Worm (Caenorhabditis elegans) whole organism, L2 larva: ENCODE measurements around the gene lips-11.

Source experiments
- F13H6.1 ChIP-seq: sonication (generic microtip); optimal IDR thresholded peaks from 2 replicates; lab custom pipeline; 2016; ENCODE audit warnings: missing genetic modification characterization, missing compliant biosample characterization
- R02D3.7 ChIP-seq: fragments of 150-350 bp; optimal IDR thresholded peaks from 2 replicates; lab custom pipeline; 2014; ENCODE audit warnings: missing biosample characterization, missing genetic modification characterization
- Y55F3AM.14 ChIP-seq: fragments of 200-800 bp; sonication (Bioruptor generic); optimal IDR thresholded peaks from 2 replicates; lab custom pipeline; 2018; ENCODE audit warnings: mild to moderate bottlenecking, missing genetic modification characterization, missing compliant biosample characterization
- ama-1 ChIP-seq: fragments of 150-350 bp; optimal IDR thresholded peaks from 2 replicates; lab custom pipeline; 2018; ENCODE audit warnings: inconsistent platforms
- blmp-1 ChIP-seq: sonication (generic microtip); optimal IDR thresholded peaks from 2 replicates; lab custom pipeline; 2017; ENCODE audit warnings: missing genetic modification characterization, mild to moderate bottlenecking, missing compliant biosample characterization, antibody characterized with exemption, moderate library complexity; ENCODE audit not compliant: insufficient read depth
- crh-2 ChIP-seq: sonication (generic microtip); optimal IDR thresholded peaks from 2 replicates; lab custom pipeline; 2017; ENCODE audit warnings: missing biosample characterization, missing genetic modification characterization
- egl-27 ChIP-seq: sonication (generic microtip); optimal IDR thresholded peaks from 3 replicates; lab custom pipeline; 2017; ENCODE audit warnings: missing biosample characterization, missing genetic modification reagents, missing genetic modification characterization
- elt-1 ChIP-seq: fragments of 150-350 bp; optimal IDR thresholded peaks from 2 replicates; lab custom pipeline; 2014; ENCODE audit warnings: missing biosample characterization, missing genetic modification characterization
- gmeb-1 ChIP-seq: fragments of 150-350 bp; optimal IDR thresholded peaks from 2 replicates; lab custom pipeline; 2014; ENCODE audit warnings: missing biosample characterization, missing genetic modification characterization
- lin-11 ChIP-seq: fragments of 150-350 bp; sonication (generic microtip); optimal IDR thresholded peaks from 2 replicates; lab custom pipeline; 2014; ENCODE audit warnings: missing biosample characterization, missing genetic modification characterization, inconsistent platforms, mixed read lengths
- lin-13 ChIP-seq: fragments of 150-350 bp; optimal IDR thresholded peaks from 2 replicates; lab custom pipeline; 2014; ENCODE audit warnings: missing biosample characterization, missing genetic modification reagents, missing genetic modification characterization
- lin-39 ChIP-seq: fragments of 150-350 bp; optimal IDR thresholded peaks from 2 replicates; lab custom pipeline; 2014; ENCODE audit warnings: missing biosample characterization, missing genetic modification reagents, missing genetic modification characterization
- lsy-2 ChIP-seq, 2 experiments: fragments of 150-350 bp in 1 of 2; sonication (generic microtip) in 1 of 2; optimal IDR thresholded peaks; 2 replicates each; lab custom pipeline; 2014 to 2017; ENCODE audit warnings: missing biosample characterization in 2 of 2, missing genetic modification characterization in 2 of 2
- mab-5 ChIP-seq: fragments of 150-350 bp; optimal IDR thresholded peaks from 2 replicates; lab custom pipeline; 2014; ENCODE audit warnings: missing biosample characterization, missing genetic modification characterization
- mbf-1 ChIP-seq: sonication (generic microtip); optimal IDR thresholded peaks from 2 replicates; lab custom pipeline; 2017; ENCODE audit warnings: missing biosample characterization, missing genetic modification characterization
- nhr-10 ChIP-seq: sonication (generic microtip); optimal IDR thresholded peaks from 2 replicates; lab custom pipeline; 2017; ENCODE audit warnings: missing biosample characterization, missing genetic modification characterization
- nhr-12 ChIP-seq: fragments of 150-350 bp; optimal IDR thresholded peaks from 2 replicates; lab custom pipeline; 2014; ENCODE audit warnings: missing biosample characterization, missing genetic modification characterization
- nhr-129 ChIP-seq: fragments of 150-350 bp; optimal IDR thresholded peaks from 2 replicates; lab custom pipeline; 2014; ENCODE audit warnings: missing biosample characterization, missing genetic modification characterization
- nhr-21 ChIP-seq: fragments of 150-350 bp; optimal IDR thresholded peaks from 2 replicates; lab custom pipeline; 2014; ENCODE audit warnings: missing biosample characterization, missing genetic modification characterization
- nhr-237 ChIP-seq: fragments of 150-350 bp; optimal IDR thresholded peaks from 2 replicates; lab custom pipeline; 2014; ENCODE audit warnings: missing biosample characterization, missing genetic modification characterization
- nhr-25 ChIP-seq: fragments of 150-350 bp; sonication (generic microtip); optimal IDR thresholded peaks from 3 replicates; lab custom pipeline; 2014; ENCODE audit warnings: missing biosample characterization, missing genetic modification characterization
- nhr-6 ChIP-seq: fragments of 150-350 bp; optimal IDR thresholded peaks from 2 replicates; lab custom pipeline; 2014; ENCODE audit warnings: missing biosample characterization, missing genetic modification characterization
- nhr-77 ChIP-seq: fragments of 150-350 bp; optimal IDR thresholded peaks from 2 replicates; lab custom pipeline; 2014; ENCODE audit warnings: missing biosample characterization, missing genetic modification characterization
- sem-4 ChIP-seq: fragments of 150-350 bp; optimal IDR thresholded peaks from 2 replicates; lab custom pipeline; 2014; ENCODE audit warnings: missing biosample characterization, missing genetic modification reagents, missing genetic modification characterization
- skn-1 ChIP-seq: sonication (generic microtip); optimal IDR thresholded peaks from 2 replicates; lab custom pipeline; 2017; ENCODE audit warnings: missing biosample characterization, missing genetic modification characterization
- sma-9 ChIP-seq, 2 experiments: fragments of 150-350 bp in 1 of 2; sonication (generic microtip) in 1 of 2; optimal IDR thresholded peaks; 2 replicates each; lab custom pipeline; 2014 to 2016; ENCODE audit warnings: missing genetic modification characterization in 2 of 2, mild to moderate bottlenecking in 1 of 2, missing biosample characterization in 1 of 2, missing compliant biosample characterization in 1 of 2, missing genetic modification reagents in 1 of 2, moderate library complexity in 1 of 2
- unc-39 ChIP-seq: fragments of 150-350 bp; optimal IDR thresholded peaks from 2 replicates; lab custom pipeline; 2014; ENCODE audit warnings: missing biosample characterization, missing genetic modification characterization
- unc-55 ChIP-seq: fragments of 150-350 bp; sonication (generic microtip); optimal IDR thresholded peaks from 3 replicates; lab custom pipeline; 2014; ENCODE audit warnings: missing biosample characterization, missing genetic modification reagents, missing genetic modification characterization
- unc-62 ChIP-seq: fragments of 150-350 bp; optimal IDR thresholded peaks from 2 replicates; lab custom pipeline; 2014; ENCODE audit warnings: missing biosample characterization, missing genetic modification reagents, missing genetic modification characterization
- zag-1 ChIP-seq: fragments of 150-350 bp; optimal IDR thresholded peaks from 2 replicates; lab custom pipeline; 2014; ENCODE audit warnings: missing biosample characterization, missing genetic modification characterization
- ztf-1 ChIP-seq: fragments of 200-800 bp; sonication (Bioruptor generic); conservative IDR thresholded peaks from 2 replicates; pipeline ENCODE4 v1.3.6; 2022; ENCODE audit warnings: missing genetic modification characterization, missing compliant biosample characterization
- ztf-11 ChIP-seq: sonication (generic microtip); optimal IDR thresholded peaks from 2 replicates; lab custom pipeline; 2017; ENCODE audit warnings: missing biosample characterization, missing genetic modification characterization
- ztf-4 ChIP-seq: fragments of 150-350 bp; optimal IDR thresholded peaks from 2 replicates; lab custom pipeline; 2014; ENCODE audit warnings: missing biosample characterization, missing genetic modification characterization

The lips-11 gene

DNA sequence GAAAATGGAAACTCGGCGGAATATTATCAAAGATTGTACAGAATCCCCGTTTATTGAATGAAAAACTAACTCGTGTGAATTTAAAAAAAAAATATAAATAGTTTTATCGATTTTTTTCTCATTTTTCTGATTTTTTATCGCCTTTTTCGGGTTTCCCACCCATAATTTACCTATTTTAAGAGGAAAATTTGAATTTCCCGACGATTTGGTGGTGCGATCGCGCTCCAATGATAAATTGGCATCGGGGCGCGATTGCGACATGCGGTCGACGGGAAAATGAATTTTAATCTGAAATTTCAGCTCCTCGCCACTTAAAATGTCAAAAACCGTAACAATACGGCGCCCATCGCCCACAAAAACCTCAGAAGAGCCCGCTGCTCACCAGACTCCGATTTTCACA, 16.9 kb upstream of the lips-11 start, which contains the start of gene taf-6.1:
taf-6.1 (plus strand) TSS at position 301 of the 400 bp plus-strand sequence.
- TF ChIP-seq nhr-237 (tag; lab: Kevin White, UChicago) (no peak), nhr-21 (no peak), lin-39 (tag; lab: Kevin White, UChicago) (no peak), sma-9 (GFP tag; optimal IDR thresholded peaks at IDR 0.05; lab: Kevin White, UChicago) (no peak), sma-9 (tag; optimal IDR thresholded peaks at IDR 0.05; lab: Kevin White, UChicago) (no peak), mab-5 (tag; lab: Kevin White, UChicago) (no peak), lsy-2 (tag; optimal IDR thresholded peaks at IDR 0.05; lab: Kevin White, UChicago) (no peak), sem-4 (tag; lab: Kevin White, UChicago) (no peak), crh-2 (tag; lab: Kevin White, UChicago) (no peak), unc-55 (GFP tag; lab: Kevin White, UChicago) (no peak), unc-62 (GFP tag; lab: Kevin White, UChicago) (no peak), nhr-25 (tag; lab: Kevin White, UChicago) (no peak), nhr-12 (no peak), R02D3.7 (tag; lab: Kevin White, UChicago) (no peak), egl-27 (tag; lab: Kevin White, UChicago) (no peak), nhr-129 (tag; lab: Kevin White, UChicago) (no peak), ztf-1 (GFP tag; lab: Robert Waterston, UW) (no peak), ama-1 (lab: Kevin White, UChicago) (no peak), zag-1 (tag; lab: Kevin White, UChicago) (no peak), ztf-11 (tag; lab: Kevin White, UChicago) (no peak), skn-1 (no peak)

ce11 chrII:1126472-1126871, 15.7 kb upstream of the lips-11 start:
- TF ChIP-seq ztf-11 (tag; lab: Kevin White, UChicago) (no peak), blmp-1 (tag; lab: Kevin White, UChicago) (no peak), lin-11 (tag; lab: Kevin White, UChicago) (no peak), F13H6.1 (no peak), skn-1 (no peak), unc-62 (GFP tag; lab: Kevin White, UChicago) (no peak), ama-1 (lab: Kevin White, UChicago) (no peak), nhr-10 (tag; lab: Kevin White, UChicago) (no peak), lin-13 (GFP tag; lab: Kevin White, UChicago) (no peak), unc-39 (tag; lab: Kevin White, UChicago) (no peak), mab-5 (tag; lab: Kevin White, UChicago) (no peak), nhr-6 (tag; lab: Kevin White, UChicago) (no peak), zag-1 (tag; lab: Kevin White, UChicago) (no peak), lsy-2 (tag; optimal IDR thresholded peaks at IDR 0.05; lab: Kevin White, UChicago) (no peak)
- TF ChIP-seq, all 48 proteins: peak for 0

- TF ChIP-seq gmeb-1, result no peak
- no peak for TF ChIP-seq skn-1
- no peak for TF ChIP-seq ztf-11 (tag; lab: Kevin White, UChicago)
- no peak for TF ChIP-seq nhr-77 (tag; lab: Kevin White, UChicago)
- no peak for TF ChIP-seq mbf-1
- no peak for TF ChIP-seq elt-1
- no peak for TF ChIP-seq crh-2 (tag; lab: Kevin White, UChicago)
- TF ChIP-seq nhr-6 (tag; lab: Kevin White, UChicago), result no peak
- TF ChIP-seq zag-1 (tag; lab: Kevin White, UChicago), result no peak
- TF ChIP-seq, all 48 proteins: peak for 0
Measured at ce11 chrII:1124757-1125156, 14.0 kb upstream of the lips-11 start.

- TF ChIP-seq Y55F3AM.14 (GFP tag; lab: Kevin White, UChicago), result no peak
- no peak for TF ChIP-seq ztf-4 (tag; lab: Kevin White, UChicago)
Measured at ce11 chrII:1123208-1123607, 12.4 kb upstream of the lips-11 start, which contains the start of the genes sut-1 and eri-3. sut-1 (minus strand) TSS chrII:1123265. eri-3 (plus strand) TSS chrII:1123534.
